Fruit fly (Drosophila melanogaster): Measurements from ENCODE around the gene CG34043.

CG34043 gene

dm6 chr2L:10321612-10322011 lies 40.9 kb upstream of the CG34043 start (continued):
- TF ChIP-seq CG3163 (GFP tag; optimal IDR thresholded peaks at IDR 0.05) (peak; percentile 15), CG6854 (GFP tag; optimal IDR thresholded peaks at IDR 0.05) (peak; percentile 8), Gug (GFP tag; IDR thresholded peaks at IDR 0.05) (no peak), CG10654 (GFP tag; optimal IDR thresholded peaks at IDR 0.05) (no peak), Fer1 (GFP tag; optimal IDR thresholded peaks at IDR 0.05) (peak; percentile 56), chinmo (GFP tag; IDR thresholded peaks at IDR 0.05; ENCODE audit: partially characterized antibody) (peak; percentile 89; the same call in 2 of the 4 replicates), org-1 (GFP tag; optimal IDR thresholded peaks at IDR 0.05) (no peak), tap (tag; optimal IDR thresholded peaks at IDR 0.05) (no peak), caup (GFP tag; optimal IDR thresholded peaks at IDR 0.05; ENCODE audit: severe bottlenecking) (peak; percentile 36), CG6254 (GFP tag; optimal IDR thresholded peaks at IDR 0.05) (no peak), mirr (GFP tag; optimal IDR thresholded peaks at IDR 0.05) (peak; percentile 91), CG42726 (GFP tag; IDR thresholded peaks at IDR 0.05; ENCODE audit: partially characterized antibody) (no peak), vfl (GFP tag; optimal IDR thresholded peaks at IDR 0.05) (no peak), odd (GFP tag; optimal IDR thresholded peaks at IDR 0.05) (no peak), CG6272 (GFP tag; IDR thresholded peaks at IDR 0.05) (no peak), CG32767 (GFP tag; IDR thresholded peaks at IDR 0.05) (0 out of 2 replicates have a peak, but pooled peaks have one; percentile 19), Deaf1 (tag; optimal IDR thresholded peaks at IDR 0.05) (peak; percentile 94), bsh (GFP tag; optimal IDR thresholded peaks at IDR 0.05) (no peak), shn (GFP tag; optimal IDR thresholded peaks at IDR 0.05) (no peak), esg (GFP tag; conservative IDR thresholded peaks at IDR 0.05) (no peak), CG15073 (GFP tag; optimal IDR thresholded peaks at IDR 0.05) (no peak), HmgD (GFP tag; optimal IDR thresholded peaks at IDR 0.05) (no peak), phol (tag; optimal IDR thresholded peaks at IDR 0.05) (no peak), CG12659 (GFP tag; optimal IDR thresholded peaks at IDR 0.05) (peak; percentile 13), CG17829 (tag; optimal IDR thresholded peaks at IDR 0.05) (no peak), croc (GFP tag; conservative IDR thresholded peaks at IDR 0.05) (no peak), CG10274 (GFP tag; optimal IDR thresholded peaks at IDR 0.05) (peak; percentile 91)

DNA sequence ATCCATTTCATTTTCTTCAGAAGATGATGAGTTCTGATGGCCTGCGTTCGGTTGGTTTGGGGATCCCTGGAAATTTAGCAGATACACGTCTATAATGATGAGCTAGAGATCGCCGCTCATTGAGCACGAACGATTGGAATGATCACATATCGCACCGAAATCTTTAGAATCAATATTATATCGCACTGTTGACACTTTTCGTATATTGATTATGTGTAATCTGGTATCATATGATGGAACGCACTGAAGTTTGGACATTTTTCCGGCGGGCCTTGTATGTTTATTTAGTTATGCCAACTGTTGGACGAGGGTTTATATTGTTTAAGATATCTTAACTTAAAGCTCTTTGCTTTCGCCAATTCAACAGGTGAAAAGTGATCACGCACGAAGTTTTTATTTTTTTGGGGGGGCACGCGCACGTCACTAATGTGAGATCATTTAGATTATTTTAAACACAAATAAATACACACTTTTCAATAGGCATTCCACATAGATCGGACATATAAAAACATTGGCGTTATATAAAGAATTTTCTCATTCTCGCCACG lies 40.4 kb upstream of the CG34043 start:
- TF ChIP-seq CG10267 (tag; optimal IDR thresholded peaks at IDR 0.05) (no peak), ken (GFP tag; IDR thresholded peaks at IDR 0.05) (no peak), CG16779 (GFP tag; IDR thresholded peaks at IDR 0.05) (no peak), esg (GFP tag; conservative IDR thresholded peaks at IDR 0.05) (no peak), zf30C (GFP tag; optimal IDR thresholded peaks at IDR 0.05) (no peak), sisA (GFP tag; IDR thresholded peaks at IDR 0.05) (no peak), Dfd (GFP tag; optimal IDR thresholded peaks at IDR 0.05) (no peak), her (GFP tag; optimal IDR thresholded peaks at IDR 0.05) (no peak), Myb (GFP tag; optimal IDR thresholded peaks at IDR 0.05) (no peak), pan (optimal IDR thresholded peaks at IDR 0.05) (no peak), pan (GFP tag; optimal IDR thresholded peaks at IDR 0.05 in 1 of 2, IDR thresholded peaks at IDR 0.05 in 1 of 2) (no peak), CG1024 (GFP tag; IDR thresholded peaks at IDR 0.05) (no peak), Nf-YC (tag; optimal IDR thresholded peaks at IDR 0.05) (peak; percentile 2), CG1603 (tag; optimal IDR thresholded peaks at IDR 0.05) (peak; percentile 2), CG14050 (GFP tag; IDR thresholded peaks at IDR 0.05) (no peak), hth (optimal IDR thresholded peaks at IDR 0.05) (no peak), H2.0 (GFP tag; IDR thresholded peaks at IDR 0.05) (no peak), CG1602 (GFP tag; optimal IDR thresholded peaks at IDR 0.05) (no peak), D19B (GFP tag; optimal IDR thresholded peaks at IDR 0.05) (peak; percentile 12), dmrt99B (tag; optimal IDR thresholded peaks at IDR 0.05) (no peak), bcd (GFP tag; optimal IDR thresholded peaks at IDR 0.05) (no peak), sc (optimal IDR thresholded peaks at IDR 0.05) (no peak), sc (GFP tag; optimal IDR thresholded peaks at IDR 0.05) (no peak), CG1233 (GFP tag; optimal IDR thresholded peaks at IDR 0.05) (no peak), CG11723 (GFP tag; optimal IDR thresholded peaks at IDR 0.05) (peak; percentile 7), inv (GFP tag; IDR thresholded peaks at IDR 0.05; ENCODE audit: partially characterized antibody) (peak; percentile 86)
